Fruit fly (Drosophila melanogaster): ENCODE data around the gene CG34269.
A peak's percentile ranks its signal among the peaks of the same experiment; 100 is the strongest.

The CG34269 gene

DNA sequence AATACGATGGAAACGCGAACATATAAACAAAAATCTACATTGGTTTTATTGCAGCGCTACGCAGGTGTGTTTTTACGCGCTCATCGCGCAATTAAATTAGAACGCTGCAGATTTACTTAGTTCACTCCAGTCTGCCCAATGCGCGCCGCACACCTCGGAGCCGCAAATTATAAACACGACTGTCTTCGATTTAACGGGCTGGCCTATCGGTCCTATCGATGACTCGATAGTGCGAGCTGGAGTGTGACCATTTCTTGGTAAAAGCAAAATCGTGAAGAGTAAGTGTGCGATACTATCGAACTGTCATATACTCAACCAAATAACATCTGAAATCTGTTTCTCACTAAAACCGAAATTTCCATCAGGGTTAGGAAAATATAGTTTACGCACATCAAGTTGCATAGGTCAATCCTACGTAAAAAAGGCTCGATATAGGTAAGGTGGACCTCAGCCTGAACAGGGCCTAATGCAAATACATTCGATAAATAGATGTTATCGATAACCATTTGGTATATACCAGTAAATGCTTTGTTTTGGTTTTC, 12.4 kb downstream of the CG34269 start, which contains the start of the genes klar and BORCS6 (continued):
- TF ChIP-seq Smox (GFP tag; optimal IDR thresholded peaks at IDR 0.05) (peak; percentile 2), pdm3 (GFP tag; optimal IDR thresholded peaks at IDR 0.05) (peak; percentile 36), CG7368 (GFP tag; optimal IDR thresholded peaks at IDR 0.05) (no peak), CG6163 (GFP tag; IDR thresholded peaks at IDR 0.05) (peak; percentile 58; the same call in 1 of the 3 replicates), CG6854 (GFP tag; optimal IDR thresholded peaks at IDR 0.05) (peak; percentile 77), CG10669 (GFP tag; optimal IDR thresholded peaks at IDR 0.05) (no peak), esn (GFP tag; optimal IDR thresholded peaks at IDR 0.05) (peak; percentile 38), CG8119 (GFP tag; IDR thresholded peaks at IDR 0.05) (0 out of 3 replicates have a peak, but pooled peaks have one; percentile 21), cyc (GFP tag; optimal IDR thresholded peaks at IDR 0.05) (peak; percentile 44), CG8319 (GFP tag; optimal IDR thresholded peaks at IDR 0.05) (no peak), CG6792 (GFP tag; optimal IDR thresholded peaks at IDR 0.05) (no peak), Eip93F (GFP tag; optimal IDR thresholded peaks at IDR 0.05) (no peak)

DNA sequence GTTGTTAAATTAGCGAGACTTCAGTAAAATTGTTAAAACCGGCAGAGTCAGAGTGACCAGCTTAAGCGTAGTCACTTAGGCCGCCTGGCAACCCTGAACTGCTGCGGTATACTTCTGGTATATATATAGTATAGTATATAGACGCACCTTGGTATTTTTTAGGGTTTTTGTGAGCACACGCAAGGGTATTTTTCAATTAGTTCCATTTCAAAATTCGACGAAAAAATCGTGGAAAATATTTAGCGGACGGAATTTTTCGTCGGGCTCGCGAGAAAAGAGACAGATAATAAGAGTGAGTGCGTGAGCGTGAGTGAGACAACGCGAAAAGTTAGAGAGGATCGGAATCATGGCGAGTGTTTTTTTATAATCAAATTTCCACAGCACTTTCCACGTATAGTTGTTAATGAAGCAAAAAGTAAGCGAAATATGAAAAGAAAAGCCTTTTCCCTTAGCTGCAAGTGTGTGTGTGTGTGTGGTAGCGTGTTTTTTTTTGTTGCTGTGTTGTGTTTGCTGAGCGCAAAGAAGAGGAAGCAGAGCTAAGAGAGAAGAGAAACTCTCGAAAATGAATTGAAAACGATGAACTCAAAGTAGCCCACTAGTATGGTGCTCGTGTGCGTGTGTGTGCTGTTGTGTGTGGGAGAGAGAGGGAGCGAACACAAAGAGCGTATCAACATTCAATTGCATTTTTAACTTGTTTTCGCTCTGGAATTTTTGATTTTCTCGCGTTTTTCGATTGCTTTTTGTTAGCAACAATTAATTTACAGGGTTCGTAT, 14.9 kb downstream of the CG34269 start, which contains the start of the genes Cypl and Hipk:
Gene Cypl, minus strand, starts transcription at position 69 of the 773 bp plus-strand sequence.
Gene Hipk, plus strand, starts transcription at position 198 of the 773 bp plus-strand sequence.
- no peak for TF ChIP-seq Sox15 (GFP tag; optimal IDR thresholded peaks at IDR 0.05)
- no peak for TF ChIP-seq Blimp-1 (GFP tag; optimal IDR thresholded peaks at IDR 0.05)
- TF ChIP-seq spab (GFP tag; optimal IDR thresholded peaks at IDR 0.05): no peak
- peak; percentile 28 for TF ChIP-seq pdm3 (GFP tag; optimal IDR thresholded peaks at IDR 0.05)
- no peak for TF ChIP-seq CG8632 (GFP tag; optimal IDR thresholded peaks at IDR 0.05)
- TF ChIP-seq Hr38 (GFP tag; optimal IDR thresholded peaks at IDR 0.05): no peak
- no peak; the same call in 1 of the 2 replicates for TF ChIP-seq CG15336 (GFP tag; IDR thresholded peaks at IDR 0.05)
- TF ChIP-seq CG9139 (GFP tag; optimal IDR thresholded peaks at IDR 0.05): peak; percentile 34
- peak; percentile 72 for TF ChIP-seq Lpt (GFP tag; optimal IDR thresholded peaks at IDR 0.05)
- TF ChIP-seq CG16779 (tag; optimal IDR thresholded peaks at IDR 0.05): peak; percentile 51
- peak; percentile 44 for TF ChIP-seq CG1621 (tag; optimal IDR thresholded peaks at IDR 0.05)
- no peak for TF ChIP-seq Ets96B (tag; optimal IDR thresholded peaks at IDR 0.05)
- no peak for TF ChIP-seq CG11902 (GFP tag; optimal IDR thresholded peaks at IDR 0.05)
- TF ChIP-seq fkh (GFP tag; optimal IDR thresholded peaks at IDR 0.05): peak; percentile 96
- peak; percentile 44 to 77 for TF ChIP-seq ss (GFP tag; optimal IDR thresholded peaks at IDR 0.05)
- TF ChIP-seq CG3919 (GFP tag; optimal IDR thresholded peaks at IDR 0.05): peak; percentile 46
- peak; percentile 5 for TF ChIP-seq CG34406 (GFP tag; optimal IDR thresholded peaks at IDR 0.05)
- TF ChIP-seq Met (GFP tag; optimal IDR thresholded peaks at IDR 0.05): peak; percentile 43
- TF ChIP-seq CG6792 (GFP tag; optimal IDR thresholded peaks at IDR 0.05): no peak
- peak; percentile 29 for TF ChIP-seq CG6808 (GFP tag; optimal IDR thresholded peaks at IDR 0.05)
- TF ChIP-seq eg (GFP tag; IDR thresholded peaks at IDR 0.05): 0 out of 3 replicates have a peak, but pooled peaks have one; percentile 24
- no peak for TF ChIP-seq CG10631 (GFP tag; optimal IDR thresholded peaks at IDR 0.05)
- TF ChIP-seq lz (GFP tag; optimal IDR thresholded peaks at IDR 0.05): peak; percentile 13
- TF ChIP-seq acj6 (GFP tag; optimal IDR thresholded peaks at IDR 0.05): no peak
- no peak for TF ChIP-seq Ets21C (GFP tag; optimal IDR thresholded peaks at IDR 0.05)
- TF ChIP-seq salr (GFP tag; optimal IDR thresholded peaks at IDR 0.05): no peak
- peak; percentile 67 for TF ChIP-seq Eip75B (GFP tag; optimal IDR thresholded peaks at IDR 0.05)
- TF ChIP-seq vri (GFP tag; optimal IDR thresholded peaks at IDR 0.05): peak; percentile 63
- peak; percentile 35 for TF ChIP-seq CG6854 (GFP tag; optimal IDR thresholded peaks at IDR 0.05)
- peak; percentile 54 for TF ChIP-seq esn (GFP tag; optimal IDR thresholded peaks at IDR 0.05)
- TF ChIP-seq CG6163 (GFP tag; IDR thresholded peaks at IDR 0.05): peak; percentile 21; the same call in 2 of the 3 replicates
- TF ChIP-seq CG4318 (GFP tag; optimal IDR thresholded peaks at IDR 0.05): no peak
- TF ChIP-seq Eip78C (GFP tag): peak; percentile 87
- peak; percentile 32 for TF ChIP-seq Smox (GFP tag; optimal IDR thresholded peaks at IDR 0.05)
- TF ChIP-seq CG3032 (tag; optimal IDR thresholded peaks at IDR 0.05): no peak
- TF ChIP-seq CG6276 (GFP tag; optimal IDR thresholded peaks at IDR 0.05): peak; percentile 40
- TF ChIP-seq dac (GFP tag; optimal IDR thresholded peaks at IDR 0.05): no peak
- no peak for TF ChIP-seq CG8319 (GFP tag; optimal IDR thresholded peaks at IDR 0.05)
- peak; percentile 36 for TF ChIP-seq Sox102F (GFP tag; optimal IDR thresholded peaks at IDR 0.05)
- peak; percentile 26 for TF ChIP-seq dsx (GFP tag; optimal IDR thresholded peaks at IDR 0.05; ENCODE audit: poor library complexity, severe bottlenecking)
- peak; percentile 50 for TF ChIP-seq net (GFP tag; optimal IDR thresholded peaks at IDR 0.05)

Measured in whole organism, prepupa.